Fruit fly (Drosophila melanogaster): Measurements from ENCODE around the gene CG33170.

CG33170 gene

dm6 chr3L:22871030-22871844 is 6.8 kb downstream of the CG33170 start (continued):
- no peak for TF ChIP-seq Dfd (GFP tag; optimal IDR thresholded peaks at IDR 0.05)
- TF ChIP-seq lbe (GFP tag; optimal IDR thresholded peaks at IDR 0.05) = peak; percentile 13
- TF ChIP-seq lola (GFP tag; optimal IDR thresholded peaks at IDR 0.05) = no peak
- TF ChIP-seq dm (GFP tag; optimal IDR thresholded peaks at IDR 0.05) = no peak
- TF ChIP-seq fu2 (GFP tag; optimal IDR thresholded peaks at IDR 0.05) = no peak
- no peak for TF ChIP-seq Tbp (GFP tag; optimal IDR thresholded peaks at IDR 0.05)
- no peak; the same call in 1 of the 2 replicates for TF ChIP-seq seq (GFP tag; IDR thresholded peaks at IDR 0.05)
- TF ChIP-seq Hmx (GFP tag; optimal IDR thresholded peaks at IDR 0.05) = no peak
- TF ChIP-seq CG17385 (GFP tag; optimal IDR thresholded peaks at IDR 0.05) = no peak
- TF ChIP-seq ssp (GFP tag; IDR thresholded peaks at IDR 0.05) = no peak
- TF ChIP-seq CG14014 (GFP tag; IDR thresholded peaks at IDR 0.05) = peak; percentile 34; the same call in 1 of the 2 replicates
- no peak for TF ChIP-seq D (optimal IDR thresholded peaks at IDR 0.05)
- TF ChIP-seq D (GFP tag; optimal IDR thresholded peaks at IDR 0.05) = no peak
- no peak for TF ChIP-seq peb (GFP tag; IDR thresholded peaks at IDR 0.05)
- 0 out of 2 replicates have a peak, but pooled peaks have one; percentile 27 for TF ChIP-seq CG42726 (GFP tag; IDR thresholded peaks at IDR 0.05; ENCODE audit: partially characterized antibody)
- no peak for TF ChIP-seq GATAe (GFP tag; conservative IDR thresholded peaks at IDR 0.05)
- 0 out of 3 replicates have a peak, but pooled peaks have one; percentile 21 for TF ChIP-seq CG11456 (GFP tag; IDR thresholded peaks at IDR 0.05)
- TF ChIP-seq CG9817 (tag; optimal IDR thresholded peaks at IDR 0.05) = peak; percentile 4
- TF ChIP-seq odd (GFP tag; optimal IDR thresholded peaks at IDR 0.05) = no peak
- TF ChIP-seq Max (GFP tag; optimal IDR thresholded peaks at IDR 0.05) = no peak
- no peak for TF ChIP-seq wor (GFP tag; IDR thresholded peaks at IDR 0.05)
- peak; percentile 41 for TF ChIP-seq CG3281 (GFP tag; optimal IDR thresholded peaks at IDR 0.05)
- TF ChIP-seq Dip2 (GFP tag; IDR thresholded peaks at IDR 0.05) = no peak
- no peak for TF ChIP-seq stc (GFP tag; IDR thresholded peaks at IDR 0.05)
- TF ChIP-seq gcm (GFP tag; optimal IDR thresholded peaks at IDR 0.05) = no peak
- no peak for TF ChIP-seq bigmax (GFP tag; optimal IDR thresholded peaks at IDR 0.05)
- TF ChIP-seq CG16863 (GFP tag; optimal IDR thresholded peaks at IDR 0.05) = no peak
- peak; percentile 77 for TF ChIP-seq Scr (GFP tag; IDR thresholded peaks at IDR 0.05; ENCODE audit: partially characterized antibody)
- no peak for TF ChIP-seq yki (optimal IDR thresholded peaks at IDR 0.05)
- TF ChIP-seq shn (GFP tag; optimal IDR thresholded peaks at IDR 0.05) = no peak
- no peak for TF ChIP-seq CG18476 (GFP tag; optimal IDR thresholded peaks at IDR 0.05)
- TF ChIP-seq Opbp (GFP tag; IDR thresholded peaks at IDR 0.05; ENCODE audit: partially characterized antibody) = peak; percentile 65; the same call in 2 of the 3 replicates
- no peak for TF ChIP-seq CG8388 (GFP tag; optimal IDR thresholded peaks at IDR 0.05)
- TF ChIP-seq CG34422 (GFP tag; IDR thresholded peaks at IDR 0.05) = peak; percentile 65; the same call in 2 of the 3 replicates
- TF ChIP-seq CG8924 (tag; optimal IDR thresholded peaks at IDR 0.05) = no peak
- no peak for TF ChIP-seq Taf1 (GFP tag; IDR thresholded peaks at IDR 0.05)
- TF ChIP-seq CG12236 (GFP tag; optimal IDR thresholded peaks at IDR 0.05) = no peak
- TF ChIP-seq Ets97D (GFP tag; optimal IDR thresholded peaks at IDR 0.05) = no peak
- no peak for TF ChIP-seq sc (optimal IDR thresholded peaks at IDR 0.05)
- TF ChIP-seq sc (GFP tag; optimal IDR thresholded peaks at IDR 0.05) = no peak
- TF ChIP-seq CG18011 (GFP tag; optimal IDR thresholded peaks at IDR 0.05) = no peak
- TF ChIP-seq emc (GFP tag; optimal IDR thresholded peaks at IDR 0.05) = no peak
- peak; percentile 67 for TF ChIP-seq bbx (GFP tag; IDR thresholded peaks at IDR 0.05; ENCODE audit: partially characterized antibody)
- TF ChIP-seq Sry-δ (GFP tag; optimal IDR thresholded peaks at IDR 0.05) = no peak
- TF ChIP-seq Lim3 (GFP tag; IDR thresholded peaks at IDR 0.05) = no peak
- TF ChIP-seq CG7357 (GFP tag; IDR thresholded peaks at IDR 0.05) = no peak
- peak; percentile 0 for TF ChIP-seq Xbp1 (GFP tag; optimal IDR thresholded peaks at IDR 0.05)
- TF ChIP-seq CG13624 (GFP tag; optimal IDR thresholded peaks at IDR 0.05) = no peak
- no peak for TF ChIP-seq CG12744 (GFP tag; optimal IDR thresholded peaks at IDR 0.05)
- TF ChIP-seq CG18764 (GFP tag; optimal IDR thresholded peaks at IDR 0.05) = no peak
- TF ChIP-seq crol (GFP tag; IDR thresholded peaks at IDR 0.05) = no peak

All from whole organism, embryonic.